Worm (Caenorhabditis elegans): ENCODE measurements around the gene spot-1.

The spot-1 gene

ce11 chrIII:7232782-7233181, 44.3 kb downstream of the spot-1 start, which contains the start of gene adr-2:
adr-2 (minus strand) TSS chrIII:7232882.
- no peak for TF ChIP-seq unc-130 (GFP tag; optimal IDR thresholded peaks at IDR 0.05)
- TF ChIP-seq ZK546.5 (tag; optimal IDR thresholded peaks at IDR 0.05) = no peak
- TF ChIP-seq duxl-1 (tag; optimal IDR thresholded peaks at IDR 0.05; ENCODE audit: poor library complexity) = no peak
- no peak for TF ChIP-seq zfp-2 (tag; optimal IDR thresholded peaks at IDR 0.05)
- TF ChIP-seq sdz-12 (GFP tag; optimal IDR thresholded peaks at IDR 0.05) = no peak
- TF ChIP-seq skn-1 (tag; optimal IDR thresholded peaks at IDR 0.05) = no peak
- no peak for TF ChIP-seq ztf-11 (tag; optimal IDR thresholded peaks at IDR 0.05)
- TF ChIP-seq mes-2 (tag; optimal IDR thresholded peaks at IDR 0.05; ENCODE audit: poor library complexity, severe bottlenecking) = no peak
- TF ChIP-seq ceh-62 (tag; optimal IDR thresholded peaks at IDR 0.05) = no peak
- no peak for TF ChIP-seq php-3 (GFP tag; IDR thresholded peaks at IDR 0.05)
- no peak for TF ChIP-seq aly-2 (tag; optimal IDR thresholded peaks at IDR 0.05)
- TF ChIP-seq lsy-2 (tag; optimal IDR thresholded peaks at IDR 0.05) = no peak
- TF ChIP-seq lin-38 (GFP tag; IDR thresholded peaks at IDR 0.05) = no peak
- no peak for TF ChIP-seq Y105C5A.15 (GFP tag; IDR thresholded peaks at IDR 0.05)
- TF ChIP-seq egl-27 (tag; optimal IDR thresholded peaks at IDR 0.05) = no peak
- no peak for TF ChIP-seq ama-1 (optimal IDR thresholded peaks at IDR 0.05)
- TF ChIP-seq ceh-28 (tag; optimal IDR thresholded peaks at IDR 0.05) = no peak
- TF ChIP-seq hlh-30 (tag; optimal IDR thresholded peaks at IDR 0.05; ENCODE audit: insufficient read depth) = no peak
- no peak for TF ChIP-seq zfp-3 (GFP tag; conservative IDR thresholded peaks at IDR 0.05)

DNA sequence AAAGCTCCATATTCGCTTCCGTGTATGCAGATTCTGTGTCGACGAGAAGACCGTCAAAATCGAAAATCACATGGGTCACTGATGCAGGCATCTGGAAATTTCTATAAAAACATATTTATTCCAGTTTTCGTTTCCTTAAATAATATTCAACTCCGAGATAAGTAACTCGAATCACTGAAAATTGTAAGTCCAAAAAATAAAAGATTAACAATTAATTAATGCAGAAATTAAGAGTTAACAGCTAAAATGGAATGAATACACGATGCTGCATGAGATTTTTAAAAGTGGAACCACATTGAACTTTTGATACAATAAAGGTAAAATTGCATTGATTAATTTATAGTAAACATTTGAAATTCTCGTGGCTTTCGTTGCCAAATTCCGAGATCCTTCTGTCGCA, 46.2 kb downstream of the spot-1 start, which contains the start of gene R151.10:
R151.10 (minus strand) TSS at position 101 of the 400 bp plus-strand sequence.
- TF ChIP-seq mxl-3 (GFP tag; optimal IDR thresholded peaks at IDR 0.05) (no peak), arid-1 (GFP tag; conservative IDR thresholded peaks at IDR 0.05) (0 out of 2 replicates have a peak, but pooled peaks have one; percentile 16), dmd-9 (GFP tag; IDR thresholded peaks at IDR 0.05) (no peak), vab-7 (GFP tag; IDR thresholded peaks at IDR 0.05) (no peak), dmd-8 (GFP tag; IDR thresholded peaks at IDR 0.05) (no peak), sdz-12 (GFP tag; optimal IDR thresholded peaks at IDR 0.05) (no peak), lin-38 (GFP tag; IDR thresholded peaks at IDR 0.05) (peak; percentile 29; the same call in 1 of the 2 replicates), ZK337.2 (GFP tag; IDR thresholded peaks at IDR 0.05) (no peak), set-16 (GFP tag; IDR thresholded peaks at IDR 0.05) (no peak), unc-62 (GFP tag; optimal IDR thresholded peaks at IDR 0.05 in 1 of 2) (peak in 1 of 2 experiments; percentile 66), unc-62 (tag; optimal IDR thresholded peaks at IDR 0.05) (no peak), lsy-2 (tag; optimal IDR thresholded peaks at IDR 0.05) (no peak), dve-1 (tag; optimal IDR thresholded peaks at IDR 0.05; ENCODE audit: insufficient read depth) (no peak), nhr-11 (tag; optimal IDR thresholded peaks at IDR 0.05) (no peak), php-3 (GFP tag; IDR thresholded peaks at IDR 0.05) (no peak)

ce11 chrIII:7229687-7230086, 47.4 kb downstream of the spot-1 start, which contains the start of gene R151.8:
R151.8 (minus strand) TSS chrIII:7229787.
- no peak for TF ChIP-seq ZK337.2 (GFP tag; IDR thresholded peaks at IDR 0.05)
- TF ChIP-seq nhr-102 (tag; optimal IDR thresholded peaks at IDR 0.05) = no peak
- no peak for TF ChIP-seq unc-39 (tag; optimal IDR thresholded peaks at IDR 0.05)
- no peak for TF ChIP-seq daf-8 (GFP tag; IDR thresholded peaks at IDR 0.05)
- no peak for TF ChIP-seq T20F7.1 (GFP tag; optimal IDR thresholded peaks at IDR 0.05)
- no peak for TF ChIP-seq R02D3.7 (tag; optimal IDR thresholded peaks at IDR 0.05)
- no peak for TF ChIP-seq dmd-9 (GFP tag; IDR thresholded peaks at IDR 0.05)
- no peak for TF ChIP-seq ztf-7 (tag; optimal IDR thresholded peaks at IDR 0.05)

DNA sequence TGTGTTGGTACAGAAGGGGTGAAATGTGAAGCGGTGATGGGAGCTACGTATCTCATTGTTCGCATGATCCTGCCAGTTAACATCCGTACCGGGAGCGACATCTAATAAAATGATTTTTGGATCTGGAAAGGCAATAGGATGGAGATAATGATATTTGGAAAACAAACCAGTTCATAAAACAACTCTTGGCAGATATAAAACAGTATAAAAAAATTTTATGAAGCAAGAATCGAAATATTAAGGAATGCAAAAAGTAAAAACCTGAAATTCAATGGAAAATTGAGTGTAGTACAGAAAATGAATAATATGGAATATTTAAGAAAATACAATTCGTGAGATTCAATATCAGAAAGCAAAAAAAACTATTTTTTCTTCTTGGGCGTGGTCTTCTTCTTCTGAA, 50.5 kb downstream of the spot-1 start, which contains the start of gene hsp-75:
hsp-75 (minus strand) TSS at position 101 of the 400 bp plus-strand sequence.
- TF ChIP-seq cey-2 (tag; optimal IDR thresholded peaks at IDR 0.05; ENCODE audit: borderline replicate concordance, insufficient read depth) (no peak), ceh-44 (GFP tag; IDR thresholded peaks at IDR 0.05) (no peak)
